Fruit fly (Drosophila melanogaster) whole organism, embryonic: ENCODE measurements around the gene Eig71Ek.

Source experiments
- Aef1 ChIP-seq: fragments of 200-800 bp; sonication (Bioruptor generic); IDR thresholded peaks from 3 replicates; pipeline ENCODE4 v1.3.6; 2022; ENCODE audit warnings: missing biosample characterization, missing genetic modification characterization
- Antp ChIP-seq: fragments of 200-800 bp; sonication (Bioruptor generic); optimal IDR thresholded peaks from 3 replicates; lab custom pipeline; 2016; ENCODE audit warnings: missing biosample characterization, missing genetic modification characterization
- CG10462 ChIP-seq: fragments of 200-800 bp; sonication (Bioruptor generic); optimal IDR thresholded peaks from 2 replicates; lab custom pipeline; 2016; ENCODE audit warnings: missing biosample characterization, missing genetic modification characterization
- CG11456 ChIP-seq: fragments of 200-800 bp; sonication (Bioruptor generic); IDR thresholded peaks from 3 replicates; pipeline ENCODE4 v1.3.6; 2022; ENCODE audit warnings: missing biosample characterization, missing genetic modification characterization
- CG12071 ChIP-seq: fragments of 200-800 bp; sonication (Bioruptor generic); optimal IDR thresholded peaks from 3 replicates; lab custom pipeline; 2018; ENCODE audit warnings: missing biosample characterization, mild to moderate bottlenecking, missing genetic modification characterization
- CG12942 ChIP-seq: fragments of 200-800 bp; sonication (Bioruptor generic); optimal IDR thresholded peaks from 3 replicates; lab custom pipeline; 2016; ENCODE audit warnings: missing biosample characterization, missing genetic modification characterization
- CG13424 ChIP-seq: fragments of 200-800 bp; sonication (Bioruptor generic); optimal IDR thresholded peaks from 2 replicates; lab custom pipeline; 2019; ENCODE audit warnings: missing biosample characterization, mild to moderate bottlenecking, missing genetic modification characterization, moderate library complexity
- CG13894 ChIP-seq: fragments of 200-800 bp; sonication (Bioruptor generic); optimal IDR thresholded peaks from 3 replicates; lab custom pipeline; 2018; ENCODE audit warnings: missing biosample characterization, mild to moderate bottlenecking, missing genetic modification characterization, moderate library complexity
- CG14014 ChIP-seq: fragments of 200-800 bp; sonication (Bioruptor generic); IDR thresholded peaks from 2 replicates; pipeline ENCODE4 v1.3.6; 2022; ENCODE audit warnings: missing biosample characterization, missing genetic modification characterization
- CG14050 ChIP-seq: fragments of 200-800 bp; sonication (Bioruptor generic); IDR thresholded peaks from 3 replicates; pipeline ENCODE4 v1.3.6; 2022; ENCODE audit warnings: missing biosample characterization, missing genetic modification characterization
- CG1529 ChIP-seq: fragments of 200-800 bp; sonication (Bioruptor generic); optimal IDR thresholded peaks from 3 replicates; lab custom pipeline; 2018; ENCODE audit warnings: missing biosample characterization, missing genetic modification characterization
- CG15514 ChIP-seq: fragments of 200-800 bp; sonication (Bioruptor generic); optimal IDR thresholded peaks from 3 replicates; lab custom pipeline; 2017; ENCODE audit warnings: missing biosample characterization, missing genetic modification characterization, mild to moderate bottlenecking, moderate library complexity, missing genetic modification reagents
- CG17612 ChIP-seq: fragments of 200-800 bp; sonication (Bioruptor generic); IDR thresholded peaks from 2 replicates; pipeline ENCODE4 v1.3.6; 2022; ENCODE audit warnings: missing biosample characterization, missing genetic modification characterization
- CG1832 ChIP-seq: fragments of 200-800 bp; sonication (Bioruptor generic); optimal IDR thresholded peaks from 2 replicates; lab custom pipeline; 2017; ENCODE audit warnings: missing biosample characterization, mild to moderate bottlenecking, missing genetic modification characterization, inconsistent platforms
- CG18764 ChIP-seq: fragments of 200-800 bp; sonication (Bioruptor generic); optimal IDR thresholded peaks from 3 replicates; lab custom pipeline; 2016; ENCODE audit warnings: missing biosample characterization, missing genetic modification characterization
- CG31224 ChIP-seq: fragments of 200-800 bp; sonication (Bioruptor generic); IDR thresholded peaks from 2 replicates; pipeline ENCODE4 v1.3.6; 2022; ENCODE audit warnings: missing biosample characterization, missing genetic modification characterization
- CG3281 ChIP-seq: fragments of 200-800 bp; sonication (Bioruptor generic); optimal IDR thresholded peaks from 3 replicates; lab custom pipeline; 2017; ENCODE audit warnings: missing biosample characterization, mild to moderate bottlenecking, missing genetic modification characterization
- CG5245 ChIP-seq: fragments of 200-800 bp; sonication (Bioruptor generic); optimal IDR thresholded peaks from 3 replicates; lab custom pipeline; 2016; ENCODE audit warnings: missing biosample characterization, missing genetic modification characterization
- CG6175 ChIP-seq: fragments of 200-800 bp; sonication (Bioruptor generic); IDR thresholded peaks from 3 replicates; pipeline ENCODE4 v1.3.6; 2022; ENCODE audit warnings: missing biosample characterization, missing genetic modification characterization
- CG6765 ChIP-seq: fragments of 200-800 bp; sonication (Bioruptor generic); optimal IDR thresholded peaks from 3 replicates; lab custom pipeline; 2017; ENCODE audit warnings: missing biosample characterization, mild to moderate bottlenecking, missing genetic modification characterization
- CG9876 ChIP-seq: fragments of 200-800 bp; sonication (Bioruptor generic); optimal IDR thresholded peaks from 2 replicates; lab custom pipeline; 2016; ENCODE audit warnings: missing biosample characterization, missing genetic modification characterization
- CHES-1-like ChIP-seq: fragments of 200-800 bp; sonication (Bioruptor generic); optimal IDR thresholded peaks from 2 replicates; lab custom pipeline; 2016; ENCODE audit warnings: missing biosample characterization, missing genetic modification characterization
- D19B ChIP-seq: fragments of 200-800 bp; sonication (Bioruptor generic); optimal IDR thresholded peaks from 2 replicates; lab custom pipeline; 2017; ENCODE audit warnings: missing biosample characterization, mild to moderate bottlenecking, missing genetic modification characterization
- Hmr ChIP-seq: fragments of 200-800 bp; sonication (Bioruptor generic); optimal IDR thresholded peaks from 3 replicates; lab custom pipeline; 2017; ENCODE audit warnings: mild to moderate bottlenecking, missing biosample characterization, missing genetic modification reagents, missing genetic modification characterization
- Hmx ChIP-seq: fragments of 200-800 bp; sonication (Bioruptor generic); optimal IDR thresholded peaks from 2 replicates; lab custom pipeline; 2016; ENCODE audit warnings: missing biosample characterization, missing genetic modification characterization
- Jarid2 ChIP-seq: fragments of 200-800 bp; sonication (Bioruptor generic); optimal IDR thresholded peaks from 3 replicates; lab custom pipeline; 2017; ENCODE audit warnings: mild to moderate bottlenecking, missing biosample characterization, missing genetic modification reagents, missing genetic modification characterization
- Mad ChIP-seq: fragments of 200-800 bp; sonication (Bioruptor generic); optimal IDR thresholded peaks from 2 replicates; lab custom pipeline; 2016; ENCODE audit warnings: missing biosample characterization, missing genetic modification characterization
- Max ChIP-seq: fragments of 200-800 bp; sonication (Bioruptor generic); optimal IDR thresholded peaks from 2 replicates; lab custom pipeline; 2016; ENCODE audit warnings: missing biosample characterization, mild to moderate bottlenecking, missing genetic modification characterization
- NFAT ChIP-seq: fragments of 200-800 bp; sonication (Bioruptor generic); IDR thresholded peaks from 2 replicates; pipeline ENCODE4 v1.3.6; 2022; ENCODE audit warnings: missing biosample characterization, missing genetic modification characterization
- Neu2 ChIP-seq: fragments of 200-800 bp; sonication (Bioruptor generic); optimal IDR thresholded peaks from 3 replicates; lab custom pipeline; 2016; ENCODE audit warnings: missing biosample characterization, missing genetic modification characterization, borderline replicate concordance
- Sin3A ChIP-seq: fragments of >200 bp; optimal IDR thresholded peaks from 2 replicates; lab custom pipeline; 2018
- Vsx1 ChIP-seq: fragments of 200-800 bp; sonication (Bioruptor generic); optimal IDR thresholded peaks from 2 replicates; lab custom pipeline; 2017; ENCODE audit warnings: missing biosample characterization, mild to moderate bottlenecking, missing genetic modification characterization, missing genetic modification reagents
- ab ChIP-seq: fragments of 200-800 bp; sonication (Bioruptor generic); optimal IDR thresholded peaks from 2 replicates; lab custom pipeline; 2016; ENCODE audit warnings: missing biosample characterization, missing genetic modification characterization
- abd-A ChIP-seq: fragments of 200-800 bp; sonication (Bioruptor generic); optimal IDR thresholded peaks from 3 replicates; lab custom pipeline; 2019; ENCODE audit warnings: missing biosample characterization, mild to moderate bottlenecking, missing genetic modification characterization, moderate library complexity
- bigmax ChIP-seq: fragments of 200-800 bp; sonication (Bioruptor generic); optimal IDR thresholded peaks from 2 replicates; lab custom pipeline; 2018; ENCODE audit warnings: missing biosample characterization, mild to moderate bottlenecking, missing genetic modification characterization
- cad ChIP-seq: fragments of >200 bp; optimal IDR thresholded peaks from 2 replicates; lab custom pipeline; 2017; ENCODE audit warnings: missing biosample characterization, missing genetic modification characterization
- croc ChIP-seq: fragments of 200-800 bp; sonication (Bioruptor generic); conservative IDR thresholded peaks from 3 replicates; pipeline ENCODE4 v1.3.6; 2022; ENCODE audit warnings: missing biosample characterization, missing genetic modification characterization
- dpn ChIP-seq, 2 experiments: fragments of 200-800 bp; sonication (Bioruptor generic); optimal IDR thresholded peaks; 3 replicates each; lab custom pipeline; 2016; ENCODE audit warnings: missing biosample characterization in 2 of 2, missing genetic modification characterization in 2 of 2
- ftz-f1 ChIP-seq: fragments of 200-800 bp; sonication (Bioruptor generic); optimal IDR thresholded peaks from 2 replicates; lab custom pipeline; 2016; ENCODE audit warnings: missing biosample characterization, missing genetic modification characterization
- grau ChIP-seq: fragments of 200-800 bp; optimal IDR thresholded peaks from 3 replicates; lab custom pipeline; 2019; ENCODE audit warnings: missing biosample characterization, mild to moderate bottlenecking, missing genetic modification characterization, moderate library complexity
- gt ChIP-seq: fragments of 200-800 bp; sonication (Bioruptor generic); IDR thresholded peaks from 2 replicates; pipeline ENCODE4 v1.3.6; 2022; ENCODE audit warnings: missing biosample characterization, missing genetic modification characterization
- ham ChIP-seq: fragments of 200-800 bp; sonication (Bioruptor generic); IDR thresholded peaks from 2 replicates; pipeline ENCODE4 v1.3.6; 2022; ENCODE audit warnings: missing biosample characterization, missing genetic modification characterization
- lab ChIP-seq: fragments of 200-800 bp; sonication (Bioruptor generic); optimal IDR thresholded peaks from 3 replicates; lab custom pipeline; 2017; ENCODE audit warnings: missing biosample characterization, missing genetic modification characterization, mild to moderate bottlenecking, moderate library complexity, missing genetic modification reagents
- pfk ChIP-seq: fragments of 200-800 bp; sonication (Bioruptor generic); optimal IDR thresholded peaks from 2 replicates; lab custom pipeline; 2018; ENCODE audit warnings: missing biosample characterization, mild to moderate bottlenecking, missing genetic modification characterization, moderate library complexity
- ranshi ChIP-seq: fragments of 200-800 bp; sonication (Bioruptor generic); IDR thresholded peaks from 2 replicates; pipeline ENCODE4 v1.3.6; 2022; ENCODE audit warnings: missing biosample characterization, missing genetic modification characterization
- salm ChIP-seq: fragments of 200-800 bp; sonication (Bioruptor generic); optimal IDR thresholded peaks from 2 replicates; lab custom pipeline; 2018; ENCODE audit warnings: missing biosample characterization, mild to moderate bottlenecking, missing genetic modification characterization
- sim ChIP-seq: fragments of 200-800 bp; sonication (Bioruptor generic); IDR thresholded peaks from 2 replicates; pipeline ENCODE4 v1.3.6; 2022; ENCODE audit warnings: missing biosample characterization, missing genetic modification characterization
- stwl ChIP-seq: fragments of 200-800 bp; sonication (Bioruptor generic); optimal IDR thresholded peaks from 3 replicates; lab custom pipeline; 2018; ENCODE audit warnings: missing biosample characterization, mild to moderate bottlenecking, missing genetic modification characterization, moderate library complexity
- unpg ChIP-seq: fragments of 200-800 bp; sonication (Bioruptor generic); optimal IDR thresholded peaks from 3 replicates; lab custom pipeline; 2018; ENCODE audit warnings: missing biosample characterization, mild to moderate bottlenecking, missing genetic modification characterization, moderate library complexity
- wdn ChIP-seq: fragments of 200-800 bp; sonication (Bioruptor generic); IDR thresholded peaks from 2 replicates; pipeline ENCODE4 v1.3.6; 2022; ENCODE audit warnings: missing biosample characterization, missing genetic modification characterization

Gene Eig71Ek

dm6 chr3L:15690711-15691591 lies 29.9 kb downstream of the Eig71Ek start (continued):
- TF ChIP-seq abd-A (tag; lab: Kevin White, UChicago), result peak; percentile 10
- no peak for TF ChIP-seq pfk
- TF ChIP-seq Hmr, result peak; percentile 52
- TF ChIP-seq CG12071 (GFP tag; lab: Kevin White, UChicago), result no peak
- TF ChIP-seq CG10462 (GFP tag; lab: Kevin White, UChicago), result no peak
- TF ChIP-seq croc (GFP tag; lab: Robert Waterston, UW), result no peak; the same call in 2 of the 3 replicates
- TF ChIP-seq CG3281 (GFP tag; lab: Kevin White, UChicago), result peak; percentile 19
- no peak for TF ChIP-seq dpn (GFP tag; optimal IDR thresholded peaks at IDR 0.05; lab: Kevin White, UChicago)
- TF ChIP-seq stwl, result no peak
- no peak for TF ChIP-seq Neu2 (GFP tag; lab: Kevin White, UChicago)
- no peak for TF ChIP-seq Hmx (GFP tag; lab: Kevin White, UChicago)
- no peak for TF ChIP-seq CHES-1-like (GFP tag; lab: Kevin White, UChicago)
- TF ChIP-seq CG1832, result no peak
- TF ChIP-seq CG17612, result no peak
- 0 out of 2 replicates have a peak, but pooled peaks have one; percentile 36 for TF ChIP-seq ranshi (GFP tag; lab: Robert Waterston, UW)
- TF ChIP-seq lab, result peak; percentile 28
- 0 out of 2 replicates have a peak, but pooled peaks have one; percentile 10 for TF ChIP-seq wdn (GFP tag; lab: Robert Waterston, UW)
- TF ChIP-seq CG13424, result peak; percentile 40
- TF ChIP-seq CG12942, result no peak
- no peak for TF ChIP-seq Max
- TF ChIP-seq sim (GFP tag; lab: Robert Waterston, UW), result no peak
- no peak for TF ChIP-seq Jarid2 (GFP tag; lab: Kevin White, UChicago)
- TF ChIP-seq ftz-f1 (GFP tag; lab: Kevin White, UChicago), result no peak
- TF ChIP-seq gt, result no peak
- TF ChIP-seq cad, result no peak
- TF ChIP-seq NFAT (GFP tag; lab: Robert Waterston, UW), result no peak
- TF ChIP-seq CG1529, result no peak
- no peak for TF ChIP-seq CG6765 (GFP tag; lab: Kevin White, UChicago)
- TF ChIP-seq unpg (GFP tag; lab: Kevin White, UChicago), result peak; percentile 67
- no peak for TF ChIP-seq ham (GFP tag; lab: Robert Waterston, UW)
- TF ChIP-seq salm (tag; lab: Kevin White, UChicago), result peak; percentile 52
- peak; percentile 28 for TF ChIP-seq Vsx1 (GFP tag; lab: Kevin White, UChicago)
- TF ChIP-seq CG15514 (GFP tag; lab: Kevin White, UChicago), result peak; percentile 11
- TF ChIP-seq grau (tag; lab: Kevin White, UChicago), result peak; percentile 60
- TF ChIP-seq ab (GFP tag; lab: Kevin White, UChicago), result no peak
- TF ChIP-seq Mad (GFP tag; lab: Kevin White, UChicago), result no peak
- peak; percentile 18 for TF ChIP-seq Antp (GFP tag; lab: Kevin White, UChicago)
- TF ChIP-seq CG5245 (GFP tag; lab: Kevin White, UChicago), result no peak
- no peak for TF ChIP-seq bigmax (GFP tag; lab: Kevin White, UChicago)
- TF ChIP-seq CG18764 (GFP tag; lab: Kevin White, UChicago), result peak; percentile 37
- no peak for TF ChIP-seq CG9876 (GFP tag; lab: Kevin White, UChicago)
- TF ChIP-seq CG6175 (GFP tag; lab: Robert Waterston, UW), result no peak
- TF ChIP-seq Aef1 (GFP tag; lab: Robert Waterston, UW), result no peak
- TF ChIP-seq D19B (GFP tag; lab: Kevin White, UChicago), result no peak
- TF ChIP-seq Sin3A (lab: Kevin White, UChicago), result no peak
- TF ChIP-seq CG11456 (GFP tag; lab: Robert Waterston, UW), result no peak
- no peak for TF ChIP-seq CG13894 (tag; lab: Kevin White, UChicago)
- no peak for TF ChIP-seq CG14050 (GFP tag; lab: Robert Waterston, UW)
- TF ChIP-seq CG14014, result peak; percentile 44; the same call in 1 of the 2 replicates
- no peak for TF ChIP-seq CG31224 (GFP tag; lab: Robert Waterston, UW)
